Fruit fly (Drosophila melanogaster) whole organism, embryonic: ENCODE data around the gene dbo.

Source experiments
- ATbp ChIP-seq: fragments of 200-800 bp; sonication (Bioruptor generic); optimal IDR thresholded peaks from 2 replicates; lab custom pipeline; 2017; ENCODE audit warnings: missing biosample characterization, mild to moderate bottlenecking, missing genetic modification characterization, missing genetic modification reagents
- BEAF-32 ChIP-seq: fragments of 200-800 bp; sonication (Bioruptor generic); optimal IDR thresholded peaks from 3 replicates; lab custom pipeline; 2017; ENCODE audit warnings: missing biosample characterization, missing genetic modification characterization, mild to moderate bottlenecking, moderate library complexity, missing genetic modification reagents
- Bteb2 ChIP-seq: fragments of 200-800 bp; sonication (Bioruptor generic); optimal IDR thresholded peaks from 2 replicates; lab custom pipeline; 2016; ENCODE audit warnings: missing biosample characterization, missing genetic modification characterization
- CG10959 ChIP-seq: fragments of 200-800 bp; sonication (Bioruptor generic); IDR thresholded peaks from 2 replicates; pipeline ENCODE4 v1.3.6; 2022; ENCODE audit warnings: missing biosample characterization, missing genetic modification characterization
- CG12104 ChIP-seq: fragments of 200-800 bp; sonication (Bioruptor generic); optimal IDR thresholded peaks from 3 replicates; lab custom pipeline; 2016; ENCODE audit warnings: missing biosample characterization, missing genetic modification characterization
- CG12155 ChIP-seq: fragments of 200-800 bp; sonication (Bioruptor generic); optimal IDR thresholded peaks from 3 replicates; lab custom pipeline; 2016; ENCODE audit warnings: missing biosample characterization, missing genetic modification characterization
- CG15073 ChIP-seq: fragments of 200-800 bp; sonication (Bioruptor generic); optimal IDR thresholded peaks from 2 replicates; lab custom pipeline; 2016; ENCODE audit warnings: missing biosample characterization, missing genetic modification characterization
- CG17186 ChIP-seq: fragments of 200-800 bp; sonication (Bioruptor generic); optimal IDR thresholded peaks from 3 replicates; lab custom pipeline; 2017; ENCODE audit warnings: missing biosample characterization, missing genetic modification reagents, missing genetic modification characterization
- CG18476 ChIP-seq: fragments of 200-800 bp; sonication (Bioruptor generic); optimal IDR thresholded peaks from 2 replicates; lab custom pipeline; 2016; ENCODE audit warnings: missing biosample characterization, mild to moderate bottlenecking, missing genetic modification characterization
- CG18764 ChIP-seq: fragments of 200-800 bp; sonication (Bioruptor generic); optimal IDR thresholded peaks from 3 replicates; lab custom pipeline; 2016; ENCODE audit warnings: missing biosample characterization, missing genetic modification characterization
- CG2712 ChIP-seq: fragments of 200-800 bp; optimal IDR thresholded peaks from 3 replicates; lab custom pipeline; 2019; ENCODE audit warnings: missing biosample characterization, mild to moderate bottlenecking, missing genetic modification characterization, moderate library complexity
- CG32532 ChIP-seq: fragments of 200-800 bp; sonication (Bioruptor generic); IDR thresholded peaks from 2 replicates; pipeline ENCODE4 v1.3.6; 2022; ENCODE audit warnings: missing biosample characterization, missing genetic modification characterization
- CG32772 ChIP-seq: fragments of 200-800 bp; sonication (Bioruptor generic); IDR thresholded peaks from 2 replicates; pipeline ENCODE4 v1.3.6; 2022; ENCODE audit warnings: missing biosample characterization, missing genetic modification characterization
- CG4360 ChIP-seq: fragments of 200-800 bp; sonication (Bioruptor generic); IDR thresholded peaks from 2 replicates; pipeline ENCODE4 v1.3.6; 2022; ENCODE audit warnings: missing biosample characterization, missing genetic modification characterization
- CG4707 ChIP-seq: fragments of 200-800 bp; sonication (Bioruptor generic); optimal IDR thresholded peaks from 2 replicates; lab custom pipeline; 2018; ENCODE audit warnings: missing biosample characterization, mild to moderate bottlenecking, missing genetic modification characterization, moderate library complexity
- CG4854 ChIP-seq: fragments of 200-800 bp; sonication (Bioruptor generic); optimal IDR thresholded peaks from 2 replicates; lab custom pipeline; 2016; ENCODE audit warnings: missing biosample characterization, missing genetic modification characterization, inconsistent platforms
- CG6683 ChIP-seq: fragments of 200-800 bp; sonication (Bioruptor generic); optimal IDR thresholded peaks from 2 replicates; lab custom pipeline; 2017; ENCODE audit warnings: missing biosample characterization, mild to moderate bottlenecking, missing genetic modification characterization, missing genetic modification reagents
- CG6791 ChIP-seq: fragments of 200-800 bp; sonication (Bioruptor generic); IDR thresholded peaks from 3 replicates; pipeline ENCODE4 v1.3.6; 2022; ENCODE audit warnings: missing biosample characterization, missing genetic modification characterization; ENCODE audit not compliant: partially characterized antibody
- CG7372 ChIP-seq: fragments of 200-800 bp; sonication (Bioruptor generic); IDR thresholded peaks from 2 replicates; pipeline ENCODE4 v1.3.6; 2022; ENCODE audit warnings: missing biosample characterization, missing genetic modification characterization
- CG9437 ChIP-seq: fragments of 200-800 bp; sonication (Bioruptor generic); optimal IDR thresholded peaks from 2 replicates; lab custom pipeline; 2018; ENCODE audit warnings: missing biosample characterization, mild to moderate bottlenecking, missing genetic modification characterization
- CG9876 ChIP-seq: fragments of 200-800 bp; sonication (Bioruptor generic); optimal IDR thresholded peaks from 2 replicates; lab custom pipeline; 2016; ENCODE audit warnings: missing biosample characterization, missing genetic modification characterization
- Camta ChIP-seq: fragments of 200-800 bp; sonication (Bioruptor generic); optimal IDR thresholded peaks from 2 replicates; lab custom pipeline; 2016; ENCODE audit warnings: missing biosample characterization, missing genetic modification characterization
- Dip2 ChIP-seq: fragments of 200-800 bp; sonication (Bioruptor generic); IDR thresholded peaks from 2 replicates; pipeline ENCODE4 v1.3.6; 2022; ENCODE audit warnings: missing biosample characterization, missing genetic modification characterization
- Drgx ChIP-seq: fragments of 200-800 bp; sonication (Bioruptor generic); IDR thresholded peaks from 2 replicates; pipeline ENCODE4 v1.3.6; 2022; ENCODE audit warnings: missing biosample characterization, missing genetic modification characterization
- Fer3 ChIP-seq: fragments of 200-800 bp; sonication (Bioruptor generic); optimal IDR thresholded peaks from 2 replicates; lab custom pipeline; 2018; ENCODE audit warnings: missing biosample characterization, mild to moderate bottlenecking, missing genetic modification characterization, moderate library complexity
- H15 ChIP-seq: fragments of 200-800 bp; sonication (Bioruptor generic); IDR thresholded peaks from 3 replicates; pipeline ENCODE4 v1.3.6; 2022; ENCODE audit warnings: missing biosample characterization, missing genetic modification characterization
- H2.0 ChIP-seq: fragments of 200-800 bp; sonication (Bioruptor generic); IDR thresholded peaks from 2 replicates; pipeline ENCODE4 v1.3.6; 2022; ENCODE audit warnings: missing biosample characterization, missing genetic modification characterization
- Hmx ChIP-seq: fragments of 200-800 bp; sonication (Bioruptor generic); optimal IDR thresholded peaks from 2 replicates; lab custom pipeline; 2016; ENCODE audit warnings: missing biosample characterization, missing genetic modification characterization
- Jarid2 ChIP-seq: fragments of 200-800 bp; sonication (Bioruptor generic); optimal IDR thresholded peaks from 3 replicates; lab custom pipeline; 2017; ENCODE audit warnings: mild to moderate bottlenecking, missing biosample characterization, missing genetic modification reagents, missing genetic modification characterization
- NFAT ChIP-seq: fragments of 200-800 bp; sonication (Bioruptor generic); IDR thresholded peaks from 2 replicates; pipeline ENCODE4 v1.3.6; 2022; ENCODE audit warnings: missing biosample characterization, missing genetic modification characterization
- Nf-YC ChIP-seq: fragments of 200-800 bp; optimal IDR thresholded peaks from 3 replicates; lab custom pipeline; 2019; ENCODE audit warnings: missing biosample characterization, mild to moderate bottlenecking, missing genetic modification characterization, moderate library complexity
- TFAM ChIP-seq: fragments of 200-800 bp; sonication (Bioruptor generic); optimal IDR thresholded peaks from 2 replicates; lab custom pipeline; 2017; ENCODE audit warnings: missing biosample characterization, missing genetic modification characterization, inconsistent platforms
- bsh ChIP-seq, 2 experiments: fragments of 200-800 bp; sonication (Bioruptor generic); optimal IDR thresholded peaks; 2 replicates each; lab custom pipeline; 2017 to 2018; ENCODE audit warnings: mild to moderate bottlenecking in 2 of 2, missing biosample characterization in 2 of 2, missing genetic modification characterization in 2 of 2, moderate library complexity in 1 of 2
- caup ChIP-seq: fragments of 200-800 bp; sonication (Bioruptor generic); optimal IDR thresholded peaks from 3 replicates; lab custom pipeline; 2017; ENCODE audit warnings: missing biosample characterization, mild to moderate bottlenecking, missing genetic modification characterization, moderate library complexity; ENCODE audit not compliant: severe bottlenecking
- crc ChIP-seq: fragments of 200-800 bp; sonication (Bioruptor generic); optimal IDR thresholded peaks from 2 replicates; lab custom pipeline; 2016; ENCODE audit warnings: missing biosample characterization, missing genetic modification characterization
- dimm ChIP-seq: fragments of 200-800 bp; sonication (Bioruptor generic); IDR thresholded peaks from 2 replicates; pipeline ENCODE4 v1.3.6; 2022; ENCODE audit warnings: missing biosample characterization, missing genetic modification characterization
- exex ChIP-seq: fragments of 200-800 bp; sonication (Bioruptor generic); optimal IDR thresholded peaks from 4 replicates; lab custom pipeline; 2018; ENCODE audit warnings: missing biosample characterization, mild to moderate bottlenecking, missing genetic modification characterization, moderate library complexity
- eyg ChIP-seq: fragments of 200-800 bp; sonication (Bioruptor generic); optimal IDR thresholded peaks from 3 replicates; lab custom pipeline; 2016; ENCODE audit warnings: missing biosample characterization, missing genetic modification characterization
- grau ChIP-seq: fragments of 200-800 bp; optimal IDR thresholded peaks from 3 replicates; lab custom pipeline; 2019; ENCODE audit warnings: missing biosample characterization, mild to moderate bottlenecking, missing genetic modification characterization, moderate library complexity
- hb ChIP-seq: fragments of 200-800 bp; sonication (Bioruptor generic); IDR thresholded peaks from 3 replicates; pipeline ENCODE4 v1.3.6; 2022; ENCODE audit warnings: missing biosample characterization, missing genetic modification characterization; ENCODE audit not compliant: partially characterized antibody
- hkb ChIP-seq, 2 experiments: fragments of 200-800 bp in 1 of 2; fragments of >200 bp in 1 of 2; sonication (Bioruptor generic) in 1 of 2; IDR thresholded peaks in 1 of 2; optimal IDR thresholded peaks in 1 of 2; 2 replicates each; pipeline versions ENCODE4 v1.3.6 to Lab custom; 2017 to 2022; ENCODE audit warnings: missing biosample characterization in 1 of 2, missing genetic modification characterization in 1 of 2
- mam ChIP-seq: fragments of 200-800 bp; sonication (Bioruptor generic); optimal IDR thresholded peaks from 3 replicates; lab custom pipeline; 2016; ENCODE audit warnings: missing biosample characterization, missing genetic modification characterization
- odd ChIP-seq: fragments of 200-800 bp; sonication (Bioruptor generic); optimal IDR thresholded peaks from 2 replicates; lab custom pipeline; 2017; ENCODE audit warnings: missing biosample characterization, mild to moderate bottlenecking, missing genetic modification characterization
- peb ChIP-seq: fragments of 200-800 bp; sonication (Bioruptor generic); IDR thresholded peaks from 2 replicates; pipeline ENCODE4 v1.3.6; 2022; ENCODE audit warnings: missing biosample characterization, missing genetic modification characterization
- rib ChIP-seq: fragments of 200-800 bp; sonication (Bioruptor generic); IDR thresholded peaks from 2 replicates; pipeline ENCODE4 v1.3.6; 2022; ENCODE audit warnings: missing biosample characterization, missing genetic modification characterization
- salm ChIP-seq: fragments of 200-800 bp; sonication (Bioruptor generic); optimal IDR thresholded peaks from 2 replicates; lab custom pipeline; 2018; ENCODE audit warnings: missing biosample characterization, mild to moderate bottlenecking, missing genetic modification characterization
- schlank ChIP-seq: fragments of 200-800 bp; sonication (Bioruptor generic); optimal IDR thresholded peaks from 2 replicates; lab custom pipeline; 2018; ENCODE audit warnings: missing biosample characterization, mild to moderate bottlenecking, missing genetic modification characterization
- slou ChIP-seq: fragments of 200-800 bp; sonication (Bioruptor generic); optimal IDR thresholded peaks from 3 replicates; lab custom pipeline; 2016; ENCODE audit warnings: missing biosample characterization, missing genetic modification characterization
- toy ChIP-seq: fragments of 200-800 bp; sonication (Bioruptor generic); IDR thresholded peaks from 2 replicates; pipeline ENCODE4 v1.3.6; 2022; ENCODE audit warnings: missing biosample characterization, missing genetic modification characterization
- unc-4 ChIP-seq: fragments of 200-800 bp; sonication (Bioruptor generic); IDR thresholded peaks from 2 replicates; pipeline ENCODE4 v1.3.6; 2022; ENCODE audit warnings: missing biosample characterization, missing genetic modification characterization; ENCODE audit not compliant: partially characterized antibody
- vvl ChIP-seq: fragments of 200-800 bp; sonication (Bioruptor generic); IDR thresholded peaks from 2 replicates; pipeline ENCODE4 v1.3.6; 2022; ENCODE audit warnings: missing biosample characterization, missing genetic modification characterization
- z ChIP-seq: fragments of 200-800 bp; sonication (Bioruptor generic); IDR thresholded peaks from 3 replicates; pipeline ENCODE4 v1.3.6; 2022; ENCODE audit warnings: missing biosample characterization, missing genetic modification characterization

dbo gene

dm6 chr3L:15832146-15832545 lies 5.5 kb downstream of the dbo start, which contains the start of gene CG12713:
Gene CG12713, plus strand, starts transcription at chr3L:15832464.
- TF ChIP-seq z (GFP tag; lab: Robert Waterston, UW) (no peak), mam (GFP tag; lab: Kevin White, UChicago) (peak; percentile 50), exex (tag; lab: Kevin White, UChicago) (peak; percentile 9), CG6683 (GFP tag; lab: Kevin White, UChicago) (no peak), salm (tag; lab: Kevin White, UChicago) (no peak), rib (GFP tag; lab: Robert Waterston, UW) (no peak), grau (peak; percentile 31), CG9437 (peak; percentile 89), CG18764 (GFP tag; lab: Kevin White, UChicago) (no peak), Nf-YC (no peak), hb (peak; percentile 84), CG9876 (GFP tag; lab: Kevin White, UChicago) (no peak), eyg (GFP tag; lab: Kevin White, UChicago) (no peak), crc (GFP tag; lab: Kevin White, UChicago) (no peak), Camta (GFP tag; lab: Kevin White, UChicago) (no peak), CG32532 (GFP tag; lab: Robert Waterston, UW) (no peak), Drgx (GFP tag; lab: Robert Waterston, UW) (no peak), CG10959 (GFP tag; lab: Robert Waterston, UW) (no peak), CG32772 (no peak), TFAM (GFP tag; lab: Kevin White, UChicago) (no peak), Hmx (GFP tag; lab: Kevin White, UChicago) (no peak), ATbp (GFP tag; lab: Kevin White, UChicago) (no peak), odd (GFP tag; lab: Kevin White, UChicago) (no peak), toy (no peak), dimm (GFP tag; lab: Robert Waterston, UW) (no peak), H15 (GFP tag; lab: Robert Waterston, UW) (no peak), BEAF-32 (peak; percentile 91), CG12155 (no peak), slou (GFP tag; lab: Kevin White, UChicago) (no peak), CG4360 (GFP tag; lab: Robert Waterston, UW) (no peak), CG12104 (GFP tag; lab: Kevin White, UChicago) (no peak), CG2712 (tag; lab: Kevin White, UChicago) (peak; percentile 44), CG4854 (no peak), CG15073 (GFP tag; lab: Kevin White, UChicago) (no peak), CG4707 (GFP tag; lab: Kevin White, UChicago) (no peak), unc-4 (GFP tag; lab: Robert Waterston, UW) (peak; percentile 83), CG6791 (GFP tag; lab: Robert Waterston, UW) (peak; percentile 89; the same call in 2 of the 3 replicates), CG7372 (GFP tag; lab: Robert Waterston, UW) (no peak), bsh (GFP tag; optimal IDR thresholded peaks at IDR 0.05; lab: Kevin White, UChicago) (no peak), caup (GFP tag; lab: Kevin White, UChicago) (no peak), NFAT (GFP tag; lab: Robert Waterston, UW) (no peak), vvl (GFP tag; lab: Robert Waterston, UW) (no peak), H2.0 (GFP tag; lab: Robert Waterston, UW) (no peak), CG17186 (peak; percentile 76), hkb (optimal IDR thresholded peaks at IDR 0.05; lab: Kevin White, UChicago) (peak; percentile 20), hkb (GFP tag; IDR thresholded peaks at IDR 0.05; lab: Robert Waterston, UW) (no peak), Fer3 (no peak), Bteb2 (GFP tag; lab: Kevin White, UChicago) (no peak), schlank (tag; lab: Kevin White, UChicago) (no peak), CG18476 (GFP tag; lab: Kevin White, UChicago) (no peak), Dip2 (GFP tag; lab: Robert Waterston, UW) (no peak), peb (no peak), Jarid2 (no peak)
